Fruit fly (Drosophila melanogaster): Measurements from ENCODE around the gene CG32371.

DNA sequence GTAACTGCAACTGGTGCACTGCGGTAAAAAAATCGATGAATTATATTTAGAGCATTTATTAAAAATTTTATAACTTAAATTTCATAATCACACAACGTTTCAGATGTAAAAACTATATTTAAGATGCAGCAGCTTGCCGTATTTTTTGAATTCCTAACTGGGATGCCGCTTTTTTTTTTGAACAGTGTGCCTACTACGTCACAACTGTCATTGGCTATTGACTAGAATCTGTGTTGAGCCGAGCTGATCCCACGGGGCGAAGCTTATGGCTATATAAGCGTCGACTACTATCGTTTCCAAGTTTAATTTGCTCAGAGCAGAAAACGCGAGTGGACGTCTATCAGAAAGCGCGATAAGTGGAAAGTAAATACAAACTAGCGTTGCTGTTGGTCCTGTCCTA lies 14.0 kb downstream of the CG32371 start, which contains the start of gene CG7409:
- TF ChIP-seq usp (GFP tag; optimal IDR thresholded peaks at IDR 0.05): no peak
- no peak for TF ChIP-seq EcR (GFP tag; optimal IDR thresholded peaks at IDR 0.05)
- no peak for TF ChIP-seq psq (optimal IDR thresholded peaks at IDR 0.05)
- TF ChIP-seq Dll (optimal IDR thresholded peaks at IDR 0.05): no peak
- TF ChIP-seq CG8478 (optimal IDR thresholded peaks at IDR 0.05): no peak
- TF ChIP-seq pan (optimal IDR thresholded peaks at IDR 0.05): no peak
